Fruit fly (Drosophila melanogaster) whole organism, embryonic: ENCODE results near the gene St2.
A peak's percentile ranks its signal among the peaks of the same experiment; 100 is the strongest.

Experiments
- Ada2b ChIP-seq: fragments of 200-800 bp; sonication (Bioruptor generic); IDR thresholded peaks from 2 replicates; pipeline ENCODE4 v1.3.6; 2022; ENCODE audit warnings: missing biosample characterization, missing genetic modification characterization
- Aef1 ChIP-seq: fragments of 200-800 bp; sonication (Bioruptor generic); IDR thresholded peaks from 3 replicates; pipeline ENCODE4 v1.3.6; 2022; ENCODE audit warnings: missing biosample characterization, missing genetic modification characterization
- BtbVII ChIP-seq: fragments of 200-800 bp; sonication (Bioruptor generic); optimal IDR thresholded peaks from 3 replicates; lab custom pipeline; 2017; ENCODE audit warnings: missing biosample characterization, mild to moderate bottlenecking, missing genetic modification characterization
- CG10274 ChIP-seq: fragments of 200-800 bp; sonication (Bioruptor generic); optimal IDR thresholded peaks from 3 replicates; lab custom pipeline; 2017; ENCODE audit warnings: missing biosample characterization, mild to moderate bottlenecking, missing genetic modification characterization
- CG10543 ChIP-seq: fragments of 200-800 bp; sonication (Bioruptor generic); optimal IDR thresholded peaks from 3 replicates; lab custom pipeline; 2017; ENCODE audit warnings: missing biosample characterization, mild to moderate bottlenecking, missing genetic modification characterization, moderate library complexity
- CG10565 ChIP-seq: fragments of 200-800 bp; sonication (Bioruptor generic); optimal IDR thresholded peaks from 3 replicates; lab custom pipeline; 2016; ENCODE audit warnings: missing biosample characterization, mild to moderate bottlenecking, missing genetic modification characterization
- CG12659 ChIP-seq: fragments of 200-800 bp; sonication (Bioruptor generic); optimal IDR thresholded peaks from 3 replicates; lab custom pipeline; 2017; ENCODE audit warnings: mild to moderate bottlenecking, missing biosample characterization, missing genetic modification reagents, missing genetic modification characterization
- CG14050 ChIP-seq: fragments of 200-800 bp; sonication (Bioruptor generic); IDR thresholded peaks from 3 replicates; pipeline ENCODE4 v1.3.6; 2022; ENCODE audit warnings: missing biosample characterization, missing genetic modification characterization
- CG15073 ChIP-seq: fragments of 200-800 bp; sonication (Bioruptor generic); optimal IDR thresholded peaks from 2 replicates; lab custom pipeline; 2016; ENCODE audit warnings: missing biosample characterization, missing genetic modification characterization
- CG1602 ChIP-seq: fragments of 200-800 bp; sonication (Bioruptor generic); optimal IDR thresholded peaks from 3 replicates; lab custom pipeline; 2016; ENCODE audit warnings: missing biosample characterization, missing genetic modification characterization
- CG18262 ChIP-seq: fragments of 200-800 bp; optimal IDR thresholded peaks from 3 replicates; lab custom pipeline; 2019; ENCODE audit warnings: missing biosample characterization, mild to moderate bottlenecking, missing genetic modification characterization, moderate library complexity
- CG18764 ChIP-seq: fragments of 200-800 bp; sonication (Bioruptor generic); optimal IDR thresholded peaks from 3 replicates; lab custom pipeline; 2016; ENCODE audit warnings: missing biosample characterization, missing genetic modification characterization
- CG2120 ChIP-seq: fragments of 200-800 bp; sonication (Bioruptor generic); optimal IDR thresholded peaks from 3 replicates; lab custom pipeline; 2016; ENCODE audit warnings: missing biosample characterization, missing genetic modification characterization
- CG2202 ChIP-seq: fragments of 200-800 bp; sonication (Bioruptor generic); optimal IDR thresholded peaks from 2 replicates; lab custom pipeline; 2018; ENCODE audit warnings: missing biosample characterization, mild to moderate bottlenecking, missing genetic modification characterization
- CG2678 ChIP-seq: fragments of 200-800 bp; sonication (Bioruptor generic); optimal IDR thresholded peaks from 3 replicates; lab custom pipeline; 2019; ENCODE audit warnings: missing biosample characterization, mild to moderate bottlenecking, missing genetic modification characterization, moderate library complexity
- CG2712 ChIP-seq: fragments of 200-800 bp; optimal IDR thresholded peaks from 3 replicates; lab custom pipeline; 2019; ENCODE audit warnings: missing biosample characterization, mild to moderate bottlenecking, missing genetic modification characterization, moderate library complexity
- CG5245 ChIP-seq: fragments of 200-800 bp; sonication (Bioruptor generic); optimal IDR thresholded peaks from 3 replicates; lab custom pipeline; 2016; ENCODE audit warnings: missing biosample characterization, missing genetic modification characterization
- CG6689 ChIP-seq: fragments of 200-800 bp; sonication (Bioruptor generic); IDR thresholded peaks from 2 replicates; pipeline ENCODE4 v1.3.6; 2022; ENCODE audit warnings: missing biosample characterization, missing genetic modification characterization
- CG7372 ChIP-seq: fragments of 200-800 bp; sonication (Bioruptor generic); IDR thresholded peaks from 2 replicates; pipeline ENCODE4 v1.3.6; 2022; ENCODE audit warnings: missing biosample characterization, missing genetic modification characterization
- CG7745 ChIP-seq: fragments of 200-800 bp; sonication (Bioruptor generic); optimal IDR thresholded peaks from 2 replicates; lab custom pipeline; 2018; ENCODE audit warnings: missing biosample characterization, mild to moderate bottlenecking, missing genetic modification characterization, moderate library complexity
- CG7928 ChIP-seq: fragments of 200-800 bp; sonication (Bioruptor generic); optimal IDR thresholded peaks from 2 replicates; lab custom pipeline; 2017; ENCODE audit warnings: missing biosample characterization, mild to moderate bottlenecking, missing genetic modification characterization
- CG8281 ChIP-seq: fragments of 200-800 bp; sonication (Bioruptor generic); optimal IDR thresholded peaks from 2 replicates; lab custom pipeline; 2018; ENCODE audit warnings: missing biosample characterization, mild to moderate bottlenecking, missing genetic modification characterization, moderate library complexity
- CG8359 ChIP-seq: fragments of 200-800 bp; sonication (Bioruptor generic); optimal IDR thresholded peaks from 2 replicates; lab custom pipeline; 2017; ENCODE audit warnings: missing biosample characterization, mild to moderate bottlenecking, missing genetic modification characterization, borderline replicate concordance
- CG8478 ChIP-seq: fragments of >200 bp; optimal IDR thresholded peaks from 2 replicates; lab custom pipeline; 2018
- CG8924 ChIP-seq: fragments of 200-800 bp; optimal IDR thresholded peaks from 3 replicates; lab custom pipeline; 2019; ENCODE audit warnings: missing biosample characterization, mild to moderate bottlenecking, missing genetic modification characterization, moderate library complexity
- CG9817 ChIP-seq: fragments of 200-800 bp; sonication (Bioruptor generic); optimal IDR thresholded peaks from 2 replicates; lab custom pipeline; 2018; ENCODE audit warnings: missing biosample characterization, mild to moderate bottlenecking, missing genetic modification characterization, moderate library complexity
- Chrac-16 ChIP-seq: fragments of 200-800 bp; sonication (Bioruptor generic); optimal IDR thresholded peaks from 3 replicates; lab custom pipeline; 2016; ENCODE audit warnings: missing biosample characterization, missing genetic modification characterization
- H15 ChIP-seq: fragments of 200-800 bp; sonication (Bioruptor generic); IDR thresholded peaks from 3 replicates; pipeline ENCODE4 v1.3.6; 2022; ENCODE audit warnings: missing biosample characterization, missing genetic modification characterization
- HLHmδ ChIP-seq: fragments of 200-800 bp; sonication (Bioruptor generic); optimal IDR thresholded peaks from 2 replicates; lab custom pipeline; 2018; ENCODE audit warnings: missing biosample characterization, mild to moderate bottlenecking, missing genetic modification characterization, moderate library complexity
- Hey ChIP-seq: fragments of 200-800 bp; sonication (Bioruptor generic); optimal IDR thresholded peaks from 3 replicates; lab custom pipeline; 2018; ENCODE audit warnings: missing biosample characterization, mild to moderate bottlenecking, missing genetic modification characterization
- Hr51 ChIP-seq, 2 experiments: fragments of 200-800 bp; sonication (Bioruptor generic); optimal IDR thresholded peaks; 2 replicates in 1 of 2; 3 replicates in 1 of 2; lab custom pipeline; 2016 to 2018; ENCODE audit warnings: missing biosample characterization in 2 of 2, missing genetic modification characterization in 2 of 2, mild to moderate bottlenecking in 1 of 2, moderate library complexity in 1 of 2
- Lim3 ChIP-seq: fragments of 200-800 bp; sonication (Bioruptor generic); IDR thresholded peaks from 2 replicates; pipeline ENCODE4 v1.3.6; 2022; ENCODE audit warnings: missing biosample characterization, missing genetic modification characterization
- MBD-R2 ChIP-seq: fragments of 200-800 bp; sonication (Bioruptor generic); IDR thresholded peaks from 2 replicates; pipeline ENCODE4 v1.3.6; 2022; ENCODE audit warnings: missing biosample characterization, missing genetic modification characterization
- Poxn ChIP-seq: fragments of 200-800 bp; sonication (Bioruptor generic); IDR thresholded peaks from 2 replicates; pipeline ENCODE4 v1.3.6; 2022; ENCODE audit warnings: missing biosample characterization, missing genetic modification characterization
- Ptx1 ChIP-seq: fragments of 200-800 bp; sonication (Bioruptor generic); IDR thresholded peaks from 2 replicates; pipeline ENCODE4 v1.3.6; 2022; ENCODE audit warnings: missing biosample characterization, missing genetic modification characterization
- Spps ChIP-seq: fragments of 200-800 bp; sonication (Bioruptor generic); optimal IDR thresholded peaks from 2 replicates; lab custom pipeline; 2018; ENCODE audit warnings: missing biosample characterization, mild to moderate bottlenecking, missing genetic modification characterization
- YL-1 ChIP-seq: fragments of 200-800 bp; sonication (Bioruptor generic); optimal IDR thresholded peaks from 3 replicates; lab custom pipeline; 2017; ENCODE audit warnings: missing biosample characterization, mild to moderate bottlenecking, missing genetic modification characterization
- bigmax ChIP-seq: fragments of 200-800 bp; sonication (Bioruptor generic); optimal IDR thresholded peaks from 2 replicates; lab custom pipeline; 2018; ENCODE audit warnings: missing biosample characterization, mild to moderate bottlenecking, missing genetic modification characterization
- cato ChIP-seq: fragments of 200-800 bp; sonication (Bioruptor generic); optimal IDR thresholded peaks from 2 replicates; lab custom pipeline; 2016; ENCODE audit warnings: missing biosample characterization, missing genetic modification characterization, borderline replicate concordance
- dmrt99B ChIP-seq: fragments of 200-800 bp; sonication (Bioruptor generic); optimal IDR thresholded peaks from 2 replicates; lab custom pipeline; 2018; ENCODE audit warnings: missing biosample characterization, mild to moderate bottlenecking, missing genetic modification characterization, moderate library complexity
- fd102C ChIP-seq: fragments of 200-800 bp; sonication (Bioruptor generic); optimal IDR thresholded peaks from 2 replicates; lab custom pipeline; 2018; ENCODE audit warnings: missing biosample characterization, mild to moderate bottlenecking, missing genetic modification characterization, moderate library complexity
- gcm ChIP-seq: fragments of 200-800 bp; sonication (Bioruptor generic); optimal IDR thresholded peaks from 2 replicates; lab custom pipeline; 2019; ENCODE audit warnings: missing biosample characterization, mild to moderate bottlenecking, missing genetic modification characterization, moderate library complexity
- gcm2 ChIP-seq: fragments of 200-800 bp; sonication (Bioruptor generic); optimal IDR thresholded peaks from 2 replicates; lab custom pipeline; 2016; ENCODE audit warnings: missing biosample characterization, missing genetic modification characterization
- jing ChIP-seq: fragments of 200-800 bp; sonication (Bioruptor generic); optimal IDR thresholded peaks from 2 replicates; lab custom pipeline; 2018; ENCODE audit warnings: missing biosample characterization, mild to moderate bottlenecking, missing genetic modification characterization
- jumu ChIP-seq: fragments of 200-800 bp; sonication (Bioruptor generic); optimal IDR thresholded peaks from 3 replicates; lab custom pipeline; 2016; ENCODE audit warnings: missing biosample characterization, missing genetic modification characterization
- klu ChIP-seq: fragments of 200-800 bp; sonication (Bioruptor generic); IDR thresholded peaks from 2 replicates; pipeline ENCODE4 v1.3.6; 2022; ENCODE audit warnings: missing biosample characterization, missing genetic modification characterization
- mirr ChIP-seq: fragments of 200-800 bp; sonication (Bioruptor generic); optimal IDR thresholded peaks from 3 replicates; lab custom pipeline; 2018; ENCODE audit warnings: missing biosample characterization, mild to moderate bottlenecking, missing genetic modification characterization
- pb ChIP-seq: fragments of 200-800 bp; sonication (Bioruptor generic); optimal IDR thresholded peaks from 3 replicates; lab custom pipeline; 2016; ENCODE audit warnings: missing biosample characterization, missing genetic modification characterization
- prd ChIP-seq, 3 experiments: fragments of >200 bp in 2 of 3; fragments of 200-800 bp in 1 of 3; sonication (Bioruptor generic) in 1 of 3; optimal IDR thresholded peaks in 2 of 3; IDR thresholded peaks in 1 of 3; 2 replicates in 2 of 3; 3 replicates in 1 of 3; pipeline versions ENCODE4 v1.3.6 to Lab custom; 2017 to 2022; ENCODE audit warnings: missing biosample characterization in 1 of 3, missing genetic modification characterization in 1 of 3
- sc ChIP-seq, 3 experiments: fragments of >200 bp in 2 of 3; fragments of 200-800 bp in 1 of 3; sonication (Bioruptor generic) in 1 of 3; optimal IDR thresholded peaks; 2 replicates in 2 of 3; 3 replicates in 1 of 3; lab custom pipeline; 2017; ENCODE audit warnings: mild to moderate bottlenecking in 1 of 3, missing biosample characterization in 1 of 3, missing genetic modification characterization in 1 of 3, missing genetic modification reagents in 1 of 3
- tgo ChIP-seq: fragments of 200-800 bp; sonication (Bioruptor generic); IDR thresholded peaks from 3 replicates; pipeline ENCODE4 v1.3.6; 2022; ENCODE audit warnings: missing biosample characterization, missing genetic modification characterization

St2 gene

DNA sequence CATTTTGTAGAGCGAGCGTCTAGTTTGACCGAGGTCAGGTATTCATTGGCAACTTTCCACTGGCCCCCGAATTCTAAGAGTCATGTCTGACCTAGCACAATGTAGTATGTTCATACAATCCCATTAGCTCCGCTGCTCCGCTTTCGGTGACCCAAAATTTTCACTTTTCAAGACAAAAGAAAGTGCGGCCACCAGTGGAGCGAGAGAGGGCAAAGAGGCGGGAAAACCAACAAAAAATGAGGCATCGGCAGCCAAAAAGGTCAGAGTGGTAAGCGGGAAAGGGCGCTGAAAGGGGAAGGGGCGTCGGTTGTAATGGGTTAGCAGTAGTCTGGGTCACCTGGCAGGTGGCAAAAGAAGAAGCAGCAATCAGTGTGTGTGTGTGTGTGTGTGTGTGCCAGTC is 36.1 kb upstream of the St2 start (continued):
- TF ChIP-seq CG12659 (no peak), HLHmδ (GFP tag; lab: Kevin White, UChicago) (no peak), CG6689 (GFP tag; lab: Robert Waterston, UW) (no peak), Ada2b (no peak), fd102C (no peak), gcm (no peak), jumu (no peak), CG15073 (GFP tag; lab: Kevin White, UChicago) (no peak), CG10543 (GFP tag; lab: Kevin White, UChicago) (no peak), Hr51 (GFP tag; optimal IDR thresholded peaks at IDR 0.05; lab: Kevin White, UChicago) (no peak), Lim3 (no peak), Chrac-16 (no peak), BtbVII (GFP tag; lab: Kevin White, UChicago) (no peak), CG2202 (tag; lab: Kevin White, UChicago) (peak; percentile 33), CG9817 (tag; lab: Kevin White, UChicago) (no peak), jing (GFP tag; lab: Kevin White, UChicago) (no peak), Aef1 (GFP tag; lab: Robert Waterston, UW) (no peak), CG18262 (tag; lab: Kevin White, UChicago) (peak; percentile 20), CG5245 (no peak), CG2712 (no peak), cato (GFP tag; lab: Kevin White, UChicago) (no peak), CG10565 (no peak), CG2678 (no peak), CG2120 (GFP tag; lab: Kevin White, UChicago) (no peak), CG7745 (tag; lab: Kevin White, UChicago) (peak; percentile 36), Hey (tag; lab: Kevin White, UChicago) (no peak), CG7928 (GFP tag; lab: Kevin White, UChicago) (no peak), CG18764 (GFP tag; lab: Kevin White, UChicago) (no peak), YL-1 (GFP tag; lab: Kevin White, UChicago) (no peak), prd (optimal IDR thresholded peaks at IDR 0.05; lab: Kevin White, UChicago) (no peak), prd (GFP tag; IDR thresholded peaks at IDR 0.05; lab: Robert Waterston, UW) (0 out of 3 replicates have a peak, but pooled peaks have one; percentile 25), Ptx1 (no peak), mirr (no peak), CG8359 (GFP tag; lab: Kevin White, UChicago) (no peak), pb (GFP tag; lab: Kevin White, UChicago) (no peak), CG8478 (lab: Kevin White, UChicago) (no peak), Spps (tag; lab: Kevin White, UChicago) (peak; percentile 14), CG7372 (no peak), H15 (GFP tag; lab: Robert Waterston, UW) (no peak), klu (GFP tag; lab: Robert Waterston, UW) (no peak), MBD-R2 (no peak), gcm2 (GFP tag; lab: Kevin White, UChicago) (no peak), Poxn (no peak), CG10274 (GFP tag; lab: Kevin White, UChicago) (no peak), CG8924 (tag; lab: Kevin White, UChicago) (no peak), bigmax (GFP tag; lab: Kevin White, UChicago) (no peak), CG1602 (GFP tag; lab: Kevin White, UChicago) (no peak), CG14050 (no peak), tgo (GFP tag; lab: Robert Waterston, UW) (no peak), sc (optimal IDR thresholded peaks at IDR 0.05; lab: Kevin White, UChicago) (no peak), sc (GFP tag; optimal IDR thresholded peaks at IDR 0.05; lab: Kevin White, UChicago) (no peak), dmrt99B (no peak), CG8281 (no peak)
